Fruit fly (Drosophila melanogaster): ENCODE data around the gene Ptp4E.

The Ptp4E gene

dm6 chrX:4938072-4938336, 924 bp upstream of the Ptp4E start, which contains the start of gene CG44774:
CG44774 (minus strand) TSS chrX:4938105.
- no peak for TF ChIP-seq OdsH (GFP tag; optimal IDR thresholded peaks at IDR 0.05)

DNA sequence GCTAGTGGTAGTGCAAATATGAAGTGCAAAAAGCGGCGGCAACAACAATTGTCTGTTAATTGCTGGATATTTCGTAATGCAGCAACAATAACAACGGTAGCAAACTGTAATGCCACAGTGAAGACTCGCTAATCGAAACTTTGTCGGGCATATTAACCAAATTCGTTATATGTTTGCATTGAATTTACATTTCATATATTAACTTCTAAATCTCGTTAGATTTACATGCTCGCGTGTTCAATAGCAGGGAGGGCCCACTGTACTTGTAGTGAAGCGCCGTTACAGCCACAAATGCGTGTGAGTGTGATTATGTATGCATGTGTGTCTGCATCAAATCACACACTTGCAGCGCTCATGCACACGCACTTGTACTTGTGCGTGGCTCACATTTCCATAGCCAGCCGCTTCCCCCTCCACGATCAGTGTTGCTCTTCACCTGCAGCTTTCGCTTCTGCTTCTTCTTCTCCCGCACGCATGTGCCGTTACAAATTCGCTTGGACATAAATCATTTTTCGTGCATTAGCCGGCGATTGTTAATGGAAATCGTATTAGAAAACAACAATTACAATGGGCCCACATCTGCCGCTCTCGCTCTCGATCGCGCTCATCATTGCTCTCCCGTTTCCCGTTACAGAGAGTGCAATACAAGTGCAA, 987 bp downstream of the Ptp4E start:
- peak; percentile 99 for TF ChIP-seq Eip78C (GFP tag)
- TF ChIP-seq CG6163 (GFP tag; IDR thresholded peaks at IDR 0.05): peak; percentile 99
- TF ChIP-seq CG11762 (GFP tag; optimal IDR thresholded peaks at IDR 0.05; ENCODE audit: insufficient read depth): peak; percentile 96
- TF ChIP-seq Eip93F (GFP tag; optimal IDR thresholded peaks at IDR 0.05): peak; percentile 73
- peak; percentile 95 for TF ChIP-seq lz (GFP tag; optimal IDR thresholded peaks at IDR 0.05)
- peak; percentile 93 for TF ChIP-seq dsx (GFP tag; optimal IDR thresholded peaks at IDR 0.05; ENCODE audit: poor library complexity, severe bottlenecking)
- peak; percentile 97 for TF ChIP-seq CG7368 (GFP tag; optimal IDR thresholded peaks at IDR 0.05)
- peak; percentile 98 for TF ChIP-seq CG32006 (GFP tag; optimal IDR thresholded peaks at IDR 0.05)
- TF ChIP-seq CG10669 (GFP tag; optimal IDR thresholded peaks at IDR 0.05): peak; percentile 96
- TF ChIP-seq salr (GFP tag; optimal IDR thresholded peaks at IDR 0.05): peak; percentile 92 to 96
- peak; percentile 97 for TF ChIP-seq Sox14 (GFP tag; optimal IDR thresholded peaks at IDR 0.05)
- peak; percentile 93 for TF ChIP-seq Smox (GFP tag; optimal IDR thresholded peaks at IDR 0.05)
- peak; percentile 95 for TF ChIP-seq fd59A (GFP tag; optimal IDR thresholded peaks at IDR 0.05)
- peak; percentile 96 for TF ChIP-seq Lpt (GFP tag; optimal IDR thresholded peaks at IDR 0.05)
- TF ChIP-seq CG8632 (GFP tag; optimal IDR thresholded peaks at IDR 0.05): peak; percentile 94
- peak; percentile 97 for TF ChIP-seq OdsH (GFP tag; optimal IDR thresholded peaks at IDR 0.05)
- peak; percentile 93 for TF ChIP-seq Ets21C (GFP tag; optimal IDR thresholded peaks at IDR 0.05)
- peak; percentile 97 for TF ChIP-seq Hr38 (GFP tag; optimal IDR thresholded peaks at IDR 0.05)
- TF ChIP-seq CG8319 (GFP tag; optimal IDR thresholded peaks at IDR 0.05): peak; percentile 95
- TF ChIP-seq CG6808 (GFP tag; optimal IDR thresholded peaks at IDR 0.05): peak; percentile 92
- TF ChIP-seq pdm3 (GFP tag; optimal IDR thresholded peaks at IDR 0.05): peak; percentile 98
- peak; percentile 98 for TF ChIP-seq CG3919 (GFP tag; optimal IDR thresholded peaks at IDR 0.05)
- peak; percentile 97 for TF ChIP-seq svp (GFP tag)
- TF ChIP-seq Sox102F (GFP tag; optimal IDR thresholded peaks at IDR 0.05): peak; percentile 92
- peak; percentile 95 for TF ChIP-seq achi (GFP tag; optimal IDR thresholded peaks at IDR 0.05)
- TF ChIP-seq esn (GFP tag; optimal IDR thresholded peaks at IDR 0.05): peak; percentile 95
- TF ChIP-seq CG31627 (GFP tag; optimal IDR thresholded peaks at IDR 0.05): peak; percentile 96
- TF ChIP-seq Hr39 (GFP tag; optimal IDR thresholded peaks at IDR 0.05): peak; percentile 96
- TF ChIP-seq CG6854 (GFP tag; optimal IDR thresholded peaks at IDR 0.05): peak; percentile 89
- peak; percentile 97 for TF ChIP-seq CG4318 (GFP tag; optimal IDR thresholded peaks at IDR 0.05)
- TF ChIP-seq CG3032 (tag; optimal IDR thresholded peaks at IDR 0.05): peak; percentile 94
- TF ChIP-seq fkh (GFP tag; optimal IDR thresholded peaks at IDR 0.05): peak; percentile 23
- TF ChIP-seq Ets96B (tag; optimal IDR thresholded peaks at IDR 0.05): peak; percentile 93
- peak; percentile 97 for TF ChIP-seq cyc (GFP tag; optimal IDR thresholded peaks at IDR 0.05)
- TF ChIP-seq spab (GFP tag; optimal IDR thresholded peaks at IDR 0.05): peak; percentile 92
- peak; percentile 95 for TF ChIP-seq Met (GFP tag; optimal IDR thresholded peaks at IDR 0.05)
- TF ChIP-seq Eip75B (GFP tag; optimal IDR thresholded peaks at IDR 0.05): peak; percentile 96
- TF ChIP-seq fd85E (GFP tag; optimal IDR thresholded peaks at IDR 0.05): peak; percentile 78
- peak; percentile 97 for TF ChIP-seq CG10631 (GFP tag; optimal IDR thresholded peaks at IDR 0.05)
- peak; percentile 94 for TF ChIP-seq CG34406 (GFP tag; optimal IDR thresholded peaks at IDR 0.05)
- TF ChIP-seq eg (GFP tag; IDR thresholded peaks at IDR 0.05): peak; percentile 99
- TF ChIP-seq CG6276 (GFP tag; optimal IDR thresholded peaks at IDR 0.05): peak; percentile 95
- peak; percentile 96 for TF ChIP-seq Sox15 (GFP tag; optimal IDR thresholded peaks at IDR 0.05)
- peak; percentile 95 for TF ChIP-seq CG11902 (GFP tag; optimal IDR thresholded peaks at IDR 0.05)
- TF ChIP-seq vri (GFP tag; optimal IDR thresholded peaks at IDR 0.05): peak; percentile 73
- peak; percentile 97 for TF ChIP-seq acj6 (GFP tag; optimal IDR thresholded peaks at IDR 0.05)
- peak; percentile 97 for TF ChIP-seq CG1621 (tag; optimal IDR thresholded peaks at IDR 0.05)
- TF ChIP-seq topi (GFP tag; optimal IDR thresholded peaks at IDR 0.05): peak; percentile 95
- TF ChIP-seq CG6792 (GFP tag; optimal IDR thresholded peaks at IDR 0.05): peak; percentile 96
